Fruit fly (Drosophila melanogaster) whole organism: ENCODE data around the gene GstT4.

Source experiments
- CG8478 ChIP-seq: fragments of >200 bp; optimal IDR thresholded peaks from 2 replicates; lab custom pipeline; 2018; ENCODE audit warnings: inconsistent platforms
- Dll ChIP-seq: fragments of >200 bp; optimal IDR thresholded peaks from 2 replicates; lab custom pipeline; 2017
- pan ChIP-seq: fragments of >200 bp; optimal IDR thresholded peaks from 2 replicates; lab custom pipeline; 2017
- psq ChIP-seq: fragments of >200 bp; optimal IDR thresholded peaks from 2 replicates; lab custom pipeline; 2017

dm6 chrX:13368149-13368548, 36.4 kb upstream of the GstT4 start, which contains the start of gene dmrt11E:
- TF ChIP-seq CG8478 (lab: Kevin White, UChicago) (no peak), pan (lab: Kevin White, UChicago) (no peak), Dll (lab: Kevin White, UChicago) (no peak), psq (no peak)
